Worm (Caenorhabditis elegans): ENCODE measurements around the gene gba-4.

The gba-4 gene

ce11 chrIV:5354124-5354523, 3.4 kb upstream of the gba-4 start, which contains the start of gene Y4C6B.1:
Gene Y4C6B.1, plus strand, starts transcription at chrIV:5354488.
- TF ChIP-seq ceh-91 (GFP tag; IDR thresholded peaks at IDR 0.05): no peak
- TF ChIP-seq tbp1 (GFP tag; optimal IDR thresholded peaks at IDR 0.05): peak; percentile 24
- TF ChIP-seq dpl-1 (GFP tag; optimal IDR thresholded peaks at IDR 0.05): peak; percentile 8
- TF ChIP-seq snpc-3.4 (tag; optimal IDR thresholded peaks at IDR 0.05): peak; percentile 10
- no peak for TF ChIP-seq rec-8 (tag; optimal IDR thresholded peaks at IDR 0.05)
- TF ChIP-seq efl-1 (GFP tag; optimal IDR thresholded peaks at IDR 0.05): peak; percentile 61
- TF ChIP-seq mcd-1 (GFP tag; IDR thresholded peaks at IDR 0.05): peak; percentile 69
- no peak for TF ChIP-seq snpc-4 (GFP tag; optimal IDR thresholded peaks at IDR 0.05)
- peak in 3 of 4 experiments; percentile 59 to 80 (median 72) for TF ChIP-seq snpc-4 (tag; optimal IDR thresholded peaks at IDR 0.05)
- TF ChIP-seq nhr-120 (GFP tag; IDR thresholded peaks at IDR 0.05): no peak
- no peak for TF ChIP-seq egl-18 (GFP tag; IDR thresholded peaks at IDR 0.05)
- peak; percentile 56 for TF ChIP-seq lsl-1 (GFP tag; optimal IDR thresholded peaks at IDR 0.05)

ce11 chrIV:5353364-5353763, 2.7 kb upstream of the gba-4 start, which contains the start of gene Y4C6B.7:
Gene Y4C6B.7, minus strand, starts transcription at chrIV:5353464.
- TF ChIP-seq aptf-2 (GFP tag; conservative IDR thresholded peaks at IDR 0.05) (no peak), ceh-79 (tag; optimal IDR thresholded peaks at IDR 0.05) (no peak), lin-40 (tag; optimal IDR thresholded peaks at IDR 0.05) (no peak), egl-44 (GFP tag; IDR thresholded peaks at IDR 0.05) (no peak), efl-1 (GFP tag; optimal IDR thresholded peaks at IDR 0.05) (no peak)

ce11 chrIV:5344168-5344567, 6.5 kb downstream of the gba-4 start:
- TF ChIP-seq zim-3 (tag; optimal IDR thresholded peaks at IDR 0.05): no peak
- no peak for TF ChIP-seq F55B11.4 (tag; optimal IDR thresholded peaks at IDR 0.05; ENCODE audit: borderline replicate concordance, insufficient read depth)
- TF ChIP-seq rec-8 (tag; optimal IDR thresholded peaks at IDR 0.05): no peak
- TF ChIP-seq lin-40 (tag; optimal IDR thresholded peaks at IDR 0.05): no peak
- no peak for TF ChIP-seq F57C9.4 (tag; optimal IDR thresholded peaks at IDR 0.05)
- no peak for TF ChIP-seq ekl-4 (GFP tag; IDR thresholded peaks at IDR 0.05)
- TF ChIP-seq pbrm-1 (GFP tag; IDR thresholded peaks at IDR 0.05): 0 out of 2 replicates have a peak, but pooled peaks have one; percentile 53
- no peak for TF ChIP-seq hrde-1 (tag; optimal IDR thresholded peaks at IDR 0.05; ENCODE audit: borderline replicate concordance)
- TF ChIP-seq nfyb-1 (GFP tag; IDR thresholded peaks at IDR 0.05): 0 out of 2 replicates have a peak, but pooled peaks have one; percentile 36
- peak; percentile 68 for TF ChIP-seq B0261.1 (tag; optimal IDR thresholded peaks at IDR 0.05)
- peak; percentile 46; the same call in 1 of the 2 replicates for TF ChIP-seq attf-6 (GFP tag; IDR thresholded peaks at IDR 0.05)
- no peak for TF ChIP-seq F37B4.10 (GFP tag; IDR thresholded peaks at IDR 0.05)
- no peak for TF ChIP-seq athp-1 (tag; optimal IDR thresholded peaks at IDR 0.05)
- TF ChIP-seq sdz-38 (tag; optimal IDR thresholded peaks at IDR 0.05): no peak
- no peak for TF ChIP-seq madf-6 (GFP tag; IDR thresholded peaks at IDR 0.05)
- TF ChIP-seq ztf-18 (tag; optimal IDR thresholded peaks at IDR 0.05): peak; percentile 30
- TF ChIP-seq nhr-90 (tag; optimal IDR thresholded peaks at IDR 0.05): peak; percentile 4
- no peak for TF ChIP-seq mes-4 (tag; optimal IDR thresholded peaks at IDR 0.05)
- TF ChIP-seq snpc-1.3 (tag; optimal IDR thresholded peaks at IDR 0.05; ENCODE audit: insufficient read depth): peak; percentile 36
- no peak for TF ChIP-seq akir-1 (GFP tag; optimal IDR thresholded peaks at IDR 0.05)
- no peak for TF ChIP-seq T07F8.4 (tag; optimal IDR thresholded peaks at IDR 0.05)
- peak; percentile 41 for TF ChIP-seq lin-54 (GFP tag; optimal IDR thresholded peaks at IDR 0.05)
- TF ChIP-seq zfh-2 (GFP tag; conservative IDR thresholded peaks at IDR 0.05): no peak
- TF ChIP-seq Y95B8A.8 (GFP tag; IDR thresholded peaks at IDR 0.05): 0 out of 2 replicates have a peak, but pooled peaks have one; percentile 24
- no peak for TF ChIP-seq ztf-6 (GFP tag; IDR thresholded peaks at IDR 0.05)
- peak; percentile 0 for TF ChIP-seq atf-7 (tag; optimal IDR thresholded peaks at IDR 0.05)
- TF ChIP-seq cebp-2 (GFP tag; IDR thresholded peaks at IDR 0.05): no peak
- TF ChIP-seq hlh-26 (GFP tag; conservative IDR thresholded peaks at IDR 0.05): no peak
- no peak for TF ChIP-seq nfya-1 (tag; optimal IDR thresholded peaks at IDR 0.05; ENCODE audit: borderline replicate concordance, insufficient read depth)
- TF ChIP-seq die-1 (tag; optimal IDR thresholded peaks at IDR 0.05): peak; percentile 47
- no peak for TF ChIP-seq nhr-120 (GFP tag; IDR thresholded peaks at IDR 0.05)
- TF ChIP-seq ceh-91 (GFP tag; IDR thresholded peaks at IDR 0.05): no peak
- no peak for TF ChIP-seq efl-1 (GFP tag; optimal IDR thresholded peaks at IDR 0.05)

Measured in whole organism, young adult.